Fruit fly (Drosophila melanogaster): ENCODE results near the gene hook.

DNA sequence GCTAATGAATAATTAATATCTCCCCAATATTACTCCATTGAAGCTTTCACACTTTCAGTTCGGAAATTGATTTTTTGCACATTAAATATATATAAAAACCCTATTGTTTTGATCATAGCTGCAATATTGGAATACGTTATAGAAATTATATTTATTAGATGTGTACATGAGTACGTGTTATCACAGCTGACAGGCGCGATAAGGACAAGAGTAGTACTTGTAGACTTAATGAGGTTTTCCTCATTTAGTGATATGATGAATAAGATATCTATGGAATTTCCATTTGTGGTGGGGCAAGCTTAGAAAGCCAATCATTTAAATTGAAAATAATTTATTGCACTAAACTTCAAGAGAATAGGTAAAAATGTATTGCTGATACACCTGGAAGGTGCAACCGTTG, 30.8 kb downstream of the hook start:
- TF ChIP-seq CG7101 (tag; optimal IDR thresholded peaks at IDR 0.05) (no peak), Mnt (GFP tag; optimal IDR thresholded peaks at IDR 0.05) (no peak), cic (GFP tag; optimal IDR thresholded peaks at IDR 0.05) (no peak), CG1620 (GFP tag; optimal IDR thresholded peaks at IDR 0.05) (no peak), Hr96 (GFP tag; optimal IDR thresholded peaks at IDR 0.05) (no peak), toe (GFP tag; optimal IDR thresholded peaks at IDR 0.05) (no peak)
